Fruit fly (Drosophila melanogaster) whole organism, adult: Measurements from ENCODE around the gene wfs1.

Source experiments
- CG11617 ChIP-seq: fragments of 200-800 bp; sonication (Bioruptor generic); optimal IDR thresholded peaks from 2 replicates; lab custom pipeline; 2017; ENCODE audit warnings: mild to moderate bottlenecking, missing biosample characterization, missing genetic modification reagents, missing genetic modification characterization
- CG12768 ChIP-seq: fragments of 200-800 bp; sonication (Bioruptor generic); optimal IDR thresholded peaks from 2 replicates; lab custom pipeline; 2017; ENCODE audit warnings: missing biosample characterization, missing genetic modification characterization, mild to moderate bottlenecking, moderate library complexity, missing genetic modification reagents
- CG14711 ChIP-seq: fragments of 200-800 bp; sonication (Bioruptor generic); optimal IDR thresholded peaks from 2 replicates; lab custom pipeline; 2018; ENCODE audit warnings: missing biosample characterization, mild to moderate bottlenecking, missing genetic modification characterization, moderate library complexity
- CG1620 ChIP-seq: fragments of 200-800 bp; sonication (Bioruptor generic); optimal IDR thresholded peaks from 2 replicates; lab custom pipeline; 2016; ENCODE audit warnings: missing biosample characterization, missing genetic modification characterization
- CG33017 ChIP-seq: fragments of 200-800 bp; sonication (Bioruptor generic); optimal IDR thresholded peaks from 2 replicates; lab custom pipeline; 2018; ENCODE audit warnings: missing biosample characterization, mild to moderate bottlenecking, missing genetic modification characterization, moderate library complexity
- CG5204 ChIP-seq: fragments of 200-800 bp; sonication (Bioruptor generic); optimal IDR thresholded peaks from 2 replicates; lab custom pipeline; 2016; ENCODE audit warnings: missing biosample characterization, missing genetic modification characterization
- CG7045 ChIP-seq: fragments of 200-800 bp; sonication (Bioruptor generic); optimal IDR thresholded peaks from 2 replicates; lab custom pipeline; 2017; ENCODE audit warnings: missing biosample characterization, mild to moderate bottlenecking, missing genetic modification characterization
- CG7101 ChIP-seq: fragments of 200-800 bp; sonication (Bioruptor generic); optimal IDR thresholded peaks from 2 replicates; lab custom pipeline; 2018; ENCODE audit warnings: missing biosample characterization, mild to moderate bottlenecking, missing genetic modification characterization, moderate library complexity
- Clk ChIP-seq: fragments of 200-800 bp; sonication (Bioruptor generic); optimal IDR thresholded peaks from 2 replicates; lab custom pipeline; 2017; ENCODE audit warnings: missing biosample characterization, missing genetic modification characterization
- Crg-1 ChIP-seq: fragments of 200-800 bp; sonication (Bioruptor generic); optimal IDR thresholded peaks from 2 replicates; lab custom pipeline; 2016; ENCODE audit warnings: missing biosample characterization, missing genetic modification characterization
- Hr96 ChIP-seq: fragments of 200-800 bp; sonication (Bioruptor generic); optimal IDR thresholded peaks from 2 replicates; lab custom pipeline; 2016; ENCODE audit warnings: missing biosample characterization, missing genetic modification characterization
- Mnt ChIP-seq: fragments of 200-800 bp; sonication (Bioruptor generic); optimal IDR thresholded peaks from 2 replicates; lab custom pipeline; 2016; ENCODE audit warnings: missing biosample characterization, mild to moderate bottlenecking, missing genetic modification characterization
- bab1 ChIP-seq: fragments of 200-800 bp; sonication (Bioruptor generic); optimal IDR thresholded peaks from 3 replicates; lab custom pipeline; 2019; ENCODE audit warnings: missing biosample characterization, mild to moderate bottlenecking, missing genetic modification characterization, moderate library complexity
- cic ChIP-seq: fragments of 200-800 bp; sonication (Bioruptor generic); optimal IDR thresholded peaks from 2 replicates; lab custom pipeline; 2017; ENCODE audit warnings: missing biosample characterization, mild to moderate bottlenecking, missing genetic modification characterization, moderate library complexity
- cnc ChIP-seq, 2 experiments: fragments of >200 bp; optimal IDR thresholded peaks; 2 replicates each; lab custom pipeline; 2017
- kay ChIP-seq: fragments of 200-800 bp; sonication (Bioruptor generic); peaks from one replicate; lab custom pipeline; 2016; ENCODE audit warnings: missing biosample characterization, missing genetic modification characterization, borderline replicate concordance
- ovo ChIP-seq: fragments of 200-800 bp; sonication (Bioruptor generic); optimal IDR thresholded peaks from 2 replicates; lab custom pipeline; 2016; ENCODE audit warnings: missing biosample characterization, missing genetic modification characterization
- pad ChIP-seq: fragments of 200-800 bp; sonication (Bioruptor generic); optimal IDR thresholded peaks from 3 replicates; lab custom pipeline; 2017; ENCODE audit warnings: missing biosample characterization, missing genetic modification characterization, mild to moderate bottlenecking, moderate library complexity, missing genetic modification reagents
- tj ChIP-seq: fragments of 200-800 bp; sonication (Bioruptor generic); optimal IDR thresholded peaks from 3 replicates; lab custom pipeline; 2017; ENCODE audit warnings: missing biosample characterization, mild to moderate bottlenecking, missing genetic modification characterization, moderate library complexity
- toe ChIP-seq: fragments of 200-800 bp; sonication (Bioruptor generic); optimal IDR thresholded peaks from 2 replicates; lab custom pipeline; 2016; ENCODE audit warnings: missing biosample characterization, missing genetic modification characterization

wfs1 gene

DNA sequence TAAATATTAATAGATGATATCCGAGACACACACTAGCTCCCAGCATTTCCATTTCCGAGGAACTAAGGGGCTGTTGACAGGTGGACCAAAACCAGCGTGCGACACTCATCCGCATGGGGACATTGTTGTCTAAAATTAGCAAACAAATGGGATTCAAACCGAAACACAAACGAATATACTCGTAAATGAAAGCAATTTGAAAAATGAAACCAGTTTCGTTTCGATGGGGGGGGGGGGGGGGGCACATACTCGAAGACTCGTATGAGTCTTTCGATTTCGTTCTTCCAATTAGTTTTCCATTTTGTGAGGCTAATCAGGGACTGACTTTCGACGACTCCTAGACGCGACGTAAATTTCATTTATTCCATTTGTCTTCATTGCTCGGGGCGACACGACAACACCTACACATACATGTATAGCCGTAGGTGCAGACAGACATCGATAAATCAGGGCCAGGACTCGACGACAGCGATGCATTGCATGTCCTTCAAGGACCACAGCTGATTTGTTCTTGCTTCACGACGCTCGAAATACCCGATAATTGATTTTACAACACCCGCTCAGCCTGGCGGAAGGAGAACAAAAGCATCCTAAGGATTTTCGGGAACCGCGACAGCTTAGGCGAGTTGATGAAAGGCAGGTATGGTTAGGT, 17.4 kb downstream of the wfs1 start:
- TF ChIP-seq cic (GFP tag; lab: Kevin White, UChicago) (no peak), kay (GFP tag; lab: Kevin White, UChicago) (no peak), CG1620 (no peak), Hr96 (GFP tag; lab: Kevin White, UChicago) (no peak), toe (no peak), CG14711 (no peak), CG33017 (tag; lab: Kevin White, UChicago) (no peak), CG11617 (no peak), CG7045 (GFP tag; lab: Kevin White, UChicago) (no peak), bab1 (GFP tag; lab: Kevin White, UChicago) (no peak), CG5204 (no peak), Mnt (GFP tag; lab: Kevin White, UChicago) (no peak), ovo (GFP tag; lab: Kevin White, UChicago) (no peak), Crg-1 (no peak), CG12768 (GFP tag; lab: Kevin White, UChicago) (no peak), Clk (no peak), cnc (optimal IDR thresholded peaks at IDR 0.05; lab: Kevin White, UChicago) (no peak)

dm6 chr3R:22669789-22670426, 20.3 kb downstream of the wfs1 start:
- TF ChIP-seq cnc (optimal IDR thresholded peaks at IDR 0.05; lab: Kevin White, UChicago): no peak
- TF ChIP-seq tj (GFP tag; lab: Kevin White, UChicago): no peak
- TF ChIP-seq CG7101 (tag; lab: Kevin White, UChicago): no peak
- TF ChIP-seq CG5204: no peak
- TF ChIP-seq Mnt (GFP tag; lab: Kevin White, UChicago): no peak
- TF ChIP-seq Hr96 (GFP tag; lab: Kevin White, UChicago): no peak
- TF ChIP-seq cic (GFP tag; lab: Kevin White, UChicago): no peak
- TF ChIP-seq Crg-1: no peak
- no peak for TF ChIP-seq CG11617
- no peak for TF ChIP-seq CG33017 (tag; lab: Kevin White, UChicago)
- no peak for TF ChIP-seq Clk
- no peak for TF ChIP-seq bab1 (GFP tag; lab: Kevin White, UChicago)
- no peak for TF ChIP-seq toe

DNA sequence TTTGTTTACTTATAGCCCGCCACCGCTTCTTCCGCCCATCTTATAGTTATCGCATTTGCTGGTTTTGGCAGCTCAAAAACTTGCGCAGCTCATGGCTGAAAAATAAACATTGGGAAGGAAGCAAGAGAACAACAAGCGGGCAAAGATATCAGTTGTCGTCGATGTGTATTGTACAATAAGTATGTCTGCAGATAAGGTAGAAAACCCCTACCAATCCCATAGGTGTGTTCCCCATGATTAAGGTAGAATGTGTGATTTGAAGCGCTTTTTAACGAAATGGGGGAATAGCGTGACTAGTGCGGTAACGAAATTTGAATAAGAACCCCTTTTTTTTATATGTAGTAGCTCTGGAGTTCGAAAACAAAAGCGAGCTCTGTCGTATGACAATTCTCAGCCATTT, 21.1 kb downstream of the wfs1 start:
- TF ChIP-seq toe (no peak), CG12768 (GFP tag; lab: Kevin White, UChicago) (peak; percentile 21), CG11617 (no peak), cic (GFP tag; lab: Kevin White, UChicago) (peak; percentile 13), Mnt (GFP tag; lab: Kevin White, UChicago) (no peak)

DNA sequence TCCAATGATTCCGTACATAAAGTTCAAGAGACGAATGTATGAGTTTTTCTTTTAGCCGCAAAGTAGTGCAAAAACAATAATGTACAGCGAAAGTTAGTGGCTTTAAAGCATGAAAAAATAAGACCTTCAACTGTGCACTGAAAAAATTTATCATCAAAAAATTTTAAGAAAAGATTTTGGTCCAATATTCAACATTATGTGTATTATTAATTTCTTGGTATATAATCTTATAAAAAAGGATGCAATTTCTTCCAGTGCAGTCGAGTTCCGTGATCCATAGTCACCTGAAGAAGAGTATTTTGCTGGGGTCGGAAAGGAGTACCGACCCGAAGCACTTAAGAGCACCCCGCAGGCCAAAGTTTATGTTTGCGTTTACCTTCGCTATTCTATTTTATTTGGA, 21.6 kb downstream of the wfs1 start:
- TF ChIP-seq CG14711 (no peak), Clk (no peak), tj (GFP tag; lab: Kevin White, UChicago) (no peak), CG5204 (no peak), CG7045 (GFP tag; lab: Kevin White, UChicago) (no peak), cnc (optimal IDR thresholded peaks at IDR 0.05; lab: Kevin White, UChicago) (no peak), CG7101 (tag; lab: Kevin White, UChicago) (no peak), toe (no peak), bab1 (GFP tag; lab: Kevin White, UChicago) (no peak), CG12768 (GFP tag; lab: Kevin White, UChicago) (no peak), ovo (GFP tag; lab: Kevin White, UChicago) (no peak), CG11617 (no peak), kay (GFP tag; lab: Kevin White, UChicago) (no peak), CG1620 (no peak), Mnt (GFP tag; lab: Kevin White, UChicago) (no peak)

DNA sequence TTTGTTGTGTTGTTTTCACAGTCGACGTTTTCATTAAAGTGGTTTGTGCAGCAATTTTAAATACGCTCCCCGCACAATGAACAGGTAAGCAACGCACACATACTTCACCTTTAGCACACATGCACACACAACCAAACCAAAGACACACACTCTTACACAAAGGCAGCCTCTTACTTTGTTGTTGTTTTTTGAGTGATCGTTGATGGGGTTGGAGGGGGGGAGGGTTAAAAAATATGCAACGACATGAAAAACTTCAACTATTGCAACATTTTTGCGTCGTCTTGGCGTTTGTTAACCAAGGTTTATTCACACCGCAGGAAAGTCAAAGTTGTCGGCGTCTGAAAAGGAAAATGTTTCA, 22.2 kb downstream of the wfs1 start:
- TF ChIP-seq pad (no peak), CG5204 (no peak), tj (GFP tag; lab: Kevin White, UChicago) (peak; percentile 95), Crg-1 (no peak)

DNA sequence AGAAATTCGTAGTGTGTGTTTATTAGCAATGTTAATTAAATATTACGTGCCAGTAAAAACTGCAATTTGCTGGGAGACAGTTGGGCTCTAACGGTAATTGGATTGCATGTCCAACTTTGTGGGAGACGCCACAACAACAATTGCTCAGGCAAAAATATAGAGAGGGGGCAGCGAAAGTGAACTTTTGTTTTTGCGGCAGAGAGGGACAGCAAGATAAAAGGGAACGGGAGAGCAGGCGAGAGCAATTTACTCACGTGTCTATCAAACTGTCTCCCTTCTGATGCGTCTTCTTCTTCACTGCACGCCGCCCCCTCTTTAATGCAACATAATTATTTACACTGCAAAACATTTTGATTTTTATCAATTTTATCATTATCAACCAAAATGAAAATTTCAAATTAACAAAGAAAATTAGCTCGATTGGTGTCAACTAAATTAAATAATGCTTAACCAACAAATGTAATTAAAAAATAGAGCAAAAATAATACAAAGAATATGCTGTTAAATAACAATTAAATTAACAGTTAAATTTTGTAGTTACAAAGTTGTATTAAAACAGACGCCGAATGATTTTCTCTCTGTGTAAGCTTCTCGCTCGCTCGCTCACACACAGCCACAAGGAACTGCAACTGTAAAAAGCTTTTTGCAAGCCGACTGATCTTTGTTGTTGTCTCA, 22.8 kb downstream of the wfs1 start:
- TF ChIP-seq Mnt (GFP tag; lab: Kevin White, UChicago) (peak; percentile 5), CG5204 (peak; percentile 61), Clk (peak; percentile 15), CG33017 (tag; lab: Kevin White, UChicago) (peak; percentile 41), ovo (GFP tag; lab: Kevin White, UChicago) (no peak), CG7101 (tag; lab: Kevin White, UChicago) (peak; percentile 74), bab1 (GFP tag; lab: Kevin White, UChicago) (peak; percentile 92), cic (GFP tag; lab: Kevin White, UChicago) (no peak), cnc (optimal IDR thresholded peaks at IDR 0.05; lab: Kevin White, UChicago) (no peak), CG11617 (peak; percentile 60), CG7045 (GFP tag; lab: Kevin White, UChicago) (peak; percentile 84), Crg-1 (peak; percentile 48), toe (peak; percentile 54), kay (GFP tag; lab: Kevin White, UChicago) (no peak), Hr96 (GFP tag; lab: Kevin White, UChicago) (peak; percentile 69), CG12768 (GFP tag; lab: Kevin White, UChicago) (peak; percentile 72), CG1620 (peak; percentile 12), CG14711 (peak; percentile 84), tj (GFP tag; lab: Kevin White, UChicago) (no peak), pad (peak; percentile 76)
